Worm (Caenorhabditis elegans) whole organism, young adult: ENCODE data around the gene txt-14.

Source experiments
- B0035.1 ChIP-seq: sonication (generic microtip); optimal IDR thresholded peaks from 2 replicates; lab custom pipeline; 2016; ENCODE audit warnings: missing genetic modification characterization, mild to moderate bottlenecking, missing compliant biosample characterization, missing genotype, missing genetic modification reagents
- C06A6.2 ChIP-seq: fragments of 200-800 bp; sonication (Bioruptor generic); conservative IDR thresholded peaks from 2 replicates; pipeline ENCODE4 v1.3.6; 2022; ENCODE audit warnings: missing genetic modification characterization, missing compliant biosample characterization
- C17E4.6 ChIP-seq: fragments of 200-800 bp; sonication (Bioruptor generic); IDR thresholded peaks from 2 replicates; pipeline ENCODE4 v1.3.6; 2022; ENCODE audit warnings: missing genetic modification reagents, missing genetic modification characterization, missing compliant biosample characterization
- F22D6.2 ChIP-seq: sonication (generic microtip); optimal IDR thresholded peaks from 2 replicates; lab custom pipeline; 2016; ENCODE audit warnings: mild to moderate bottlenecking, missing genetic modification characterization, missing compliant biosample characterization
- F39B2.1 ChIP-seq: fragments of 200-800 bp; sonication (Bioruptor generic); IDR thresholded peaks from 2 replicates; pipeline ENCODE4 v1.3.6; 2022; ENCODE audit warnings: missing genetic modification reagents, missing genetic modification characterization, missing compliant biosample characterization
- F49E8.2 ChIP-seq: sonication (generic microtip); optimal IDR thresholded peaks from 3 replicates; lab custom pipeline; 2017; ENCODE audit warnings: missing genetic modification characterization, mild to moderate bottlenecking, missing compliant biosample characterization, antibody characterized with exemption, moderate library complexity; ENCODE audit not compliant: insufficient read depth
- F52B5.7 ChIP-seq: sonication (generic microtip); optimal IDR thresholded peaks from 2 replicates; lab custom pipeline; 2016; ENCODE audit warnings: mild to moderate bottlenecking, missing genetic modification characterization, missing compliant biosample characterization
- T07F8.4 ChIP-seq: sonication (generic microtip); optimal IDR thresholded peaks from 2 replicates; lab custom pipeline; 2016; ENCODE audit warnings: mild to moderate bottlenecking, missing genetic modification characterization, moderate library complexity, missing compliant biosample characterization
- T26A5.8 ChIP-seq: sonication (generic microtip); optimal IDR thresholded peaks from 2 replicates; lab custom pipeline; 2016; ENCODE audit warnings: missing genetic modification characterization, missing compliant biosample characterization
- Y53G8AR.9 ChIP-seq: fragments of 200-800 bp; sonication (Bioruptor generic); conservative IDR thresholded peaks from 2 replicates; pipeline ENCODE4 v1.3.6; 2022; ENCODE audit warnings: missing genetic modification reagents, missing genetic modification characterization, missing compliant biosample characterization
- Y79H2A.3 ChIP-seq: fragments of 200-800 bp; sonication (Bioruptor generic); conservative IDR thresholded peaks from 2 replicates; pipeline ENCODE4 v1.3.6; 2022; ENCODE audit warnings: missing genetic modification reagents, missing genetic modification characterization, missing compliant biosample characterization
- Y95B8A.8 ChIP-seq: fragments of 200-800 bp; sonication (Bioruptor generic); IDR thresholded peaks from 2 replicates; pipeline ENCODE4 v1.3.6; 2022; ENCODE audit warnings: missing genetic modification reagents, missing genetic modification characterization, missing compliant biosample characterization
- ama-1 ChIP-seq, 3 experiments: fragments of 150-350 bp in 1 of 3; sonication (generic microtip) in 2 of 3; optimal IDR thresholded peaks; 2 replicates each; lab custom pipeline; 2014 to 2018; ENCODE audit warnings: missing biosample characterization in 2 of 3, missing genetic modification characterization in 2 of 3, missing genetic modification reagents in 2 of 3
- attf-5 ChIP-seq: fragments of 200-800 bp; sonication (Bioruptor generic); optimal IDR thresholded peaks from 2 replicates; lab custom pipeline; 2018; ENCODE audit warnings: mild to moderate bottlenecking, missing genetic modification characterization, missing compliant biosample characterization
- ccch-3 ChIP-seq: fragments of 200-800 bp; sonication (Bioruptor generic); optimal IDR thresholded peaks from 2 replicates; lab custom pipeline; 2018; ENCODE audit warnings: mild to moderate bottlenecking, missing genetic modification characterization, missing compliant biosample characterization
- ceh-40 ChIP-seq: fragments of 200-800 bp; sonication (Bioruptor generic); IDR thresholded peaks from 2 replicates; pipeline ENCODE4 v1.3.6; 2022; ENCODE audit warnings: missing genetic modification characterization, missing compliant biosample characterization
- chd-7 ChIP-seq: sonication (generic microtip); optimal IDR thresholded peaks from 2 replicates; lab custom pipeline; 2016; ENCODE audit warnings: mild to moderate bottlenecking, missing genetic modification characterization, moderate library complexity, missing compliant biosample characterization
- egl-18 ChIP-seq: fragments of 200-800 bp; sonication (Bioruptor generic); IDR thresholded peaks from 2 replicates; pipeline ENCODE4 v1.3.6; 2022; ENCODE audit warnings: missing genetic modification reagents, missing genetic modification characterization, missing compliant biosample characterization
- ekl-4 ChIP-seq: fragments of 200-800 bp; sonication (Bioruptor generic); IDR thresholded peaks from 2 replicates; pipeline ENCODE4 v1.3.6; 2022; ENCODE audit warnings: missing genetic modification reagents, missing genetic modification characterization, missing compliant biosample characterization
- ets-4 ChIP-seq: fragments of 200-800 bp; sonication (Bioruptor generic); optimal IDR thresholded peaks from 2 replicates; lab custom pipeline; 2018; ENCODE audit warnings: mild to moderate bottlenecking, missing genetic modification characterization, missing compliant biosample characterization
- him-1 ChIP-seq: sonication (generic microtip); optimal IDR thresholded peaks from 2 replicates; lab custom pipeline; 2016; ENCODE audit warnings: missing genotype, missing genetic modification reagents, missing genetic modification characterization, missing compliant biosample characterization
- hlh-12 ChIP-seq: sonication (generic microtip); optimal IDR thresholded peaks from 2 replicates; lab custom pipeline; 2016; ENCODE audit warnings: missing genetic modification characterization, missing compliant biosample characterization
- let-526 ChIP-seq: fragments of 200-800 bp; sonication (Bioruptor generic); IDR thresholded peaks from 2 replicates; pipeline ENCODE4 v1.3.6; 2022; ENCODE audit warnings: missing genetic modification reagents, missing genetic modification characterization, missing compliant biosample characterization
- let-607 ChIP-seq, 2 experiments: fragments of 200-800 bp in 1 of 2; sonication (Bioruptor generic) in 1 of 2; sonication (generic microtip) in 1 of 2; optimal IDR thresholded peaks; 2 replicates each; lab custom pipeline; 2016 to 2018; ENCODE audit warnings: mild to moderate bottlenecking in 2 of 2, missing compliant biosample characterization in 2 of 2, missing genetic modification characterization in 2 of 2, moderate library complexity in 2 of 2, missing genotype in 1 of 2
- lin-40 ChIP-seq: sonication (generic microtip); optimal IDR thresholded peaks from 2 replicates; lab custom pipeline; 2016; ENCODE audit warnings: missing genetic modification characterization, mild to moderate bottlenecking, missing compliant biosample characterization, missing genotype, missing genetic modification reagents
- lsy-27 ChIP-seq: sonication (generic microtip); optimal IDR thresholded peaks from 2 replicates; lab custom pipeline; 2017; ENCODE audit warnings: missing genetic modification characterization, mild to moderate bottlenecking, missing compliant biosample characterization, antibody characterized with exemption, missing genotype, borderline replicate concordance; ENCODE audit not compliant: insufficient read depth
- madf-6 ChIP-seq: fragments of 200-800 bp; sonication (Bioruptor generic); IDR thresholded peaks from 2 replicates; pipeline ENCODE4 v1.3.6; 2022; ENCODE audit warnings: missing genetic modification reagents, missing genetic modification characterization, missing compliant biosample characterization
- mel-28 ChIP-seq: sonication (generic microtip); optimal IDR thresholded peaks from 2 replicates; lab custom pipeline; 2016; ENCODE audit warnings: borderline replicate concordance, mild to moderate bottlenecking, missing genetic modification characterization, missing compliant biosample characterization
- nhr-120 ChIP-seq: fragments of 200-800 bp; sonication (Bioruptor generic); IDR thresholded peaks from 2 replicates; pipeline ENCODE4 v1.3.6; 2022; ENCODE audit warnings: missing genetic modification characterization, missing compliant biosample characterization
- nhr-179 ChIP-seq: sonication (generic microtip); optimal IDR thresholded peaks from 2 replicates; lab custom pipeline; 2016; ENCODE audit warnings: mild to moderate bottlenecking, missing genetic modification characterization, missing compliant biosample characterization
- pbrm-1 ChIP-seq: fragments of 200-800 bp; sonication (Bioruptor generic); IDR thresholded peaks from 2 replicates; pipeline ENCODE4 v1.3.6; 2022; ENCODE audit warnings: missing genetic modification reagents, missing genetic modification characterization, missing compliant biosample characterization
- rcor-1 ChIP-seq: fragments of 200-800 bp; sonication (Bioruptor generic); IDR thresholded peaks from 2 replicates; pipeline ENCODE4 v1.3.6; 2022; ENCODE audit warnings: missing genetic modification reagents, missing genetic modification characterization, missing compliant biosample characterization
- sdz-38 ChIP-seq: sonication (generic microtip); optimal IDR thresholded peaks from 2 replicates; lab custom pipeline; 2016; ENCODE audit warnings: missing genotype, missing genetic modification characterization, missing compliant biosample characterization
- snpc-1.1 ChIP-seq: sonication (generic microtip); optimal IDR thresholded peaks from 2 replicates; lab custom pipeline; 2017; ENCODE audit warnings: missing genetic modification characterization, mild to moderate bottlenecking, missing compliant biosample characterization, antibody characterized with exemption, moderate library complexity, missing genotype, missing genetic modification reagents; ENCODE audit not compliant: insufficient read depth
- snpc-1.3 ChIP-seq: sonication (generic microtip); optimal IDR thresholded peaks from 2 replicates; lab custom pipeline; 2017; ENCODE audit warnings: missing genetic modification characterization, mild to moderate bottlenecking, missing compliant biosample characterization, antibody characterized with exemption, moderate library complexity, missing genotype, missing genetic modification reagents; ENCODE audit not compliant: insufficient read depth
- sptf-2 ChIP-seq: fragments of 200-800 bp; sonication (Bioruptor generic); optimal IDR thresholded peaks from 2 replicates; lab custom pipeline; 2018; ENCODE audit warnings: mild to moderate bottlenecking, missing genetic modification characterization, missing compliant biosample characterization
- tlf-1 ChIP-seq: fragments of 200-800 bp; sonication (Bioruptor generic); optimal IDR thresholded peaks from 2 replicates; lab custom pipeline; 2018; ENCODE audit warnings: mild to moderate bottlenecking, missing genetic modification characterization, missing compliant biosample characterization
- unc-130 ChIP-seq: sonication (generic microtip); optimal IDR thresholded peaks from 2 replicates; lab custom pipeline; 2016; ENCODE audit warnings: missing genetic modification reagents, missing genetic modification characterization, missing compliant biosample characterization
- ztf-18 ChIP-seq: sonication (generic microtip); optimal IDR thresholded peaks from 2 replicates; lab custom pipeline; 2016; ENCODE audit warnings: missing genotype, mild to moderate bottlenecking, missing genetic modification characterization, missing compliant biosample characterization

txt-14 gene

ce11 chrV:18533606-18534005 is 48.9 kb upstream of the txt-14 start, which contains the start of gene ints-5 (continued):
- no peak for TF ChIP-seq B0035.1
- no peak for TF ChIP-seq lsy-27 (tag; lab: Kevin White, UChicago)
- no peak for TF ChIP-seq ama-1 (optimal IDR thresholded peaks at IDR 0.05; lab: Kevin White, UChicago)
- TF ChIP-seq ama-1 (GFP tag; optimal IDR thresholded peaks at IDR 0.05; lab: Kevin White, UChicago), result no peak
- TF ChIP-seq nhr-120 (GFP tag; lab: Robert Waterston, UW), result no peak
- no peak for TF ChIP-seq egl-18
- TF ChIP-seq lin-40, result no peak
- no peak for TF ChIP-seq let-607 (tag; optimal IDR thresholded peaks at IDR 0.05; lab: Kevin White, UChicago)
- peak; percentile 8 for TF ChIP-seq ztf-18 (tag; lab: Kevin White, UChicago)
- no peak for TF ChIP-seq F22D6.2
- TF ChIP-seq ekl-4, result no peak
- no peak for TF ChIP-seq nhr-179 (tag; lab: Kevin White, UChicago)
- TF ChIP-seq F52B5.7, result no peak
- no peak for TF ChIP-seq C06A6.2
- peak; percentile 31 for TF ChIP-seq him-1 (tag; lab: Kevin White, UChicago)
- no peak for TF ChIP-seq T26A5.8
- TF ChIP-seq ccch-3, result no peak
- TF ChIP-seq madf-6 (GFP tag; lab: Robert Waterston, UW), result peak; percentile 76
- TF ChIP-seq rcor-1 (GFP tag; lab: Robert Waterston, UW), result peak; percentile 43; the same call in 1 of the 2 replicates
- no peak for TF ChIP-seq tlf-1
- no peak for TF ChIP-seq snpc-1.3 (tag; lab: Kevin White, UChicago)
- TF ChIP-seq pbrm-1 (GFP tag; lab: Robert Waterston, UW), result no peak
- no peak for TF ChIP-seq F49E8.2 (tag; lab: Kevin White, UChicago)
- no peak for TF ChIP-seq Y95B8A.8 (GFP tag; lab: Robert Waterston, UW)
- no peak for TF ChIP-seq ceh-40
- TF ChIP-seq Y53G8AR.9 (GFP tag; lab: Robert Waterston, UW), result no peak
- TF ChIP-seq sdz-38 (tag; lab: Kevin White, UChicago), result no peak
- TF ChIP-seq F39B2.1, result no peak
- TF ChIP-seq T07F8.4, result no peak
- peak; percentile 28 for TF ChIP-seq snpc-1.1 (tag; lab: Kevin White, UChicago)

DNA sequence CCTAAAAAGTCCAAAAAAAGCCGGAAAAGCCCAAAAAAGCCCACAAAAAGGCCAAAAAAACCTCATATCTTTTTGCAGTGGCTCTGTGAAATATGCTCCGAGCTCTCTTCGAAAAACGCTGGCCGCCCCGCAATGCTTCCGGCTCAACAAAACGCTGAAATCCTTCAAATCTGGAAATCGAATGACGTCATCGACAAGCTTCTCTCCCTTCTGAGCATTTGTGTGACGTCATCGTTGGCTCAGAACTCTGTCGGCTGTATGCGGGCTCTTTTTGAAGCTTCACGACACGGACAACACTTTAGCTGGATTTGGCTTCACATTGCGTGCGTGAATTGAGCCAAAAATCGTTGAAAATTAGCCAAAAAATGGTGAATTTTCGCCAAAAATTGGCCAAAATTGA is 46.4 kb upstream of the txt-14 start:
- TF ChIP-seq Y79H2A.3 (GFP tag; lab: Robert Waterston, UW) (no peak), ets-4 (no peak), let-526 (GFP tag; lab: Robert Waterston, UW) (no peak), ceh-40 (no peak), sptf-2 (GFP tag; lab: Kevin White, UChicago) (no peak), mel-28 (tag; lab: Kevin White, UChicago) (no peak), C17E4.6 (GFP tag; lab: Robert Waterston, UW) (no peak), hlh-12 (tag; lab: Kevin White, UChicago) (no peak), unc-130 (GFP tag; lab: Kevin White, UChicago) (no peak), egl-18 (no peak), attf-5 (no peak), chd-7 (tag; lab: Kevin White, UChicago) (no peak)
